Fruit fly (Drosophila melanogaster) whole organism, embryonic: Measurements from ENCODE around the gene Zdhhc8.

Source experiments
- Atf6 ChIP-seq: fragments of 200-800 bp; sonication (Bioruptor generic); IDR thresholded peaks from 2 replicates; pipeline ENCODE4 v1.3.6; 2022; ENCODE audit warnings: missing biosample characterization, missing genetic modification characterization
- CG10267 ChIP-seq: fragments of 200-800 bp; sonication (Bioruptor generic); optimal IDR thresholded peaks from 2 replicates; lab custom pipeline; 2018; ENCODE audit warnings: missing biosample characterization, mild to moderate bottlenecking, missing genetic modification characterization, moderate library complexity
- CG10321 ChIP-seq: fragments of 200-800 bp; sonication (Bioruptor generic); IDR thresholded peaks from 2 replicates; pipeline ENCODE4 v1.3.6; 2022; ENCODE audit warnings: missing biosample characterization, missing genetic modification characterization
- CG10543 ChIP-seq: fragments of 200-800 bp; sonication (Bioruptor generic); optimal IDR thresholded peaks from 3 replicates; lab custom pipeline; 2017; ENCODE audit warnings: missing biosample characterization, mild to moderate bottlenecking, missing genetic modification characterization, moderate library complexity
- CG10654 ChIP-seq: fragments of 200-800 bp; sonication (Bioruptor generic); optimal IDR thresholded peaks from 2 replicates; lab custom pipeline; 2016; ENCODE audit warnings: missing biosample characterization, missing genetic modification characterization
- CG11695 ChIP-seq: fragments of 200-800 bp; sonication (Bioruptor generic); IDR thresholded peaks from 3 replicates; pipeline ENCODE4 v1.3.6; 2022; ENCODE audit warnings: missing biosample characterization, missing genetic modification characterization
- CG14014 ChIP-seq: fragments of 200-800 bp; sonication (Bioruptor generic); IDR thresholded peaks from 2 replicates; pipeline ENCODE4 v1.3.6; 2022; ENCODE audit warnings: missing biosample characterization, missing genetic modification characterization
- CG14710 ChIP-seq: fragments of 200-800 bp; sonication (Bioruptor generic); optimal IDR thresholded peaks from 3 replicates; lab custom pipeline; 2019; ENCODE audit warnings: missing biosample characterization, mild to moderate bottlenecking, missing genetic modification characterization, moderate library complexity
- CG15073 ChIP-seq: fragments of 200-800 bp; sonication (Bioruptor generic); optimal IDR thresholded peaks from 2 replicates; lab custom pipeline; 2016; ENCODE audit warnings: missing biosample characterization, missing genetic modification characterization
- CG17612 ChIP-seq: fragments of 200-800 bp; sonication (Bioruptor generic); IDR thresholded peaks from 2 replicates; pipeline ENCODE4 v1.3.6; 2022; ENCODE audit warnings: missing biosample characterization, missing genetic modification characterization
- CG2202 ChIP-seq: fragments of 200-800 bp; sonication (Bioruptor generic); optimal IDR thresholded peaks from 2 replicates; lab custom pipeline; 2018; ENCODE audit warnings: missing biosample characterization, mild to moderate bottlenecking, missing genetic modification characterization
- CG4617 ChIP-seq: fragments of 200-800 bp; sonication (Bioruptor generic); optimal IDR thresholded peaks from 3 replicates; lab custom pipeline; 2016; ENCODE audit warnings: missing biosample characterization, missing genetic modification characterization, borderline replicate concordance
- CG4707 ChIP-seq: fragments of 200-800 bp; sonication (Bioruptor generic); optimal IDR thresholded peaks from 2 replicates; lab custom pipeline; 2018; ENCODE audit warnings: missing biosample characterization, mild to moderate bottlenecking, missing genetic modification characterization, moderate library complexity
- CG6854 ChIP-seq: fragments of 200-800 bp; sonication (Bioruptor generic); optimal IDR thresholded peaks from 3 replicates; lab custom pipeline; 2017; ENCODE audit warnings: missing biosample characterization, mild to moderate bottlenecking, missing genetic modification characterization
- CG8290 ChIP-seq, 3 experiments: fragments of 200-800 bp; sonication (Bioruptor generic); optimal IDR thresholded peaks; 2 replicates each; lab custom pipeline; 2016 to 2019; ENCODE audit warnings: missing biosample characterization in 3 of 3, missing genetic modification characterization in 3 of 3, mild to moderate bottlenecking in 2 of 3, moderate library complexity in 1 of 3
- CG8359 ChIP-seq: fragments of 200-800 bp; sonication (Bioruptor generic); optimal IDR thresholded peaks from 2 replicates; lab custom pipeline; 2017; ENCODE audit warnings: missing biosample characterization, mild to moderate bottlenecking, missing genetic modification characterization, borderline replicate concordance
- CG8944 ChIP-seq: fragments of 200-800 bp; sonication (Bioruptor generic); optimal IDR thresholded peaks from 3 replicates; lab custom pipeline; 2016; ENCODE audit warnings: missing biosample characterization, missing genetic modification characterization
- D ChIP-seq, 2 experiments: fragments of 200-800 bp in 1 of 2; fragments of >200 bp in 1 of 2; sonication (Bioruptor generic) in 1 of 2; optimal IDR thresholded peaks; 2 replicates in 1 of 2; 3 replicates in 1 of 2; lab custom pipeline; 2017; ENCODE audit warnings: mild to moderate bottlenecking in 1 of 2, missing biosample characterization in 1 of 2, missing genetic modification characterization in 1 of 2, missing genetic modification reagents in 1 of 2
- Gsc ChIP-seq: fragments of 200-800 bp; sonication (Bioruptor generic); IDR thresholded peaks from 2 replicates; pipeline ENCODE4 v1.3.6; 2022; ENCODE audit warnings: missing biosample characterization, missing genetic modification characterization
- Gug ChIP-seq: fragments of 200-800 bp; sonication (Bioruptor generic); IDR thresholded peaks from 4 replicates; pipeline ENCODE4 v1.3.6; 2022; ENCODE audit warnings: missing biosample characterization, missing genetic modification characterization
- HmgD ChIP-seq: fragments of 200-800 bp; sonication (Bioruptor generic); optimal IDR thresholded peaks from 3 replicates; lab custom pipeline; 2016; ENCODE audit warnings: missing biosample characterization, missing genetic modification characterization
- Lpt ChIP-seq: fragments of >200 bp; optimal IDR thresholded peaks from 2 replicates; lab custom pipeline; 2018; ENCODE audit warnings: missing biosample characterization, missing genetic modification characterization
- MTF-1 ChIP-seq: fragments of 200-800 bp; sonication (Bioruptor generic); optimal IDR thresholded peaks from 2 replicates; lab custom pipeline; 2018; ENCODE audit warnings: missing biosample characterization, mild to moderate bottlenecking, missing genetic modification characterization, borderline replicate concordance
- Meics ChIP-seq: fragments of 200-800 bp; sonication (Bioruptor generic); optimal IDR thresholded peaks from 2 replicates; lab custom pipeline; 2017; ENCODE audit warnings: missing biosample characterization, mild to moderate bottlenecking, missing genetic modification characterization
- NfI ChIP-seq: fragments of 200-800 bp; sonication (Bioruptor generic); optimal IDR thresholded peaks from 3 replicates; lab custom pipeline; 2018; ENCODE audit warnings: missing biosample characterization, mild to moderate bottlenecking, missing genetic modification characterization, moderate library complexity
- PHDP ChIP-seq: fragments of 200-800 bp; sonication (Bioruptor generic); optimal IDR thresholded peaks from 3 replicates; lab custom pipeline; 2018; ENCODE audit warnings: missing biosample characterization, mild to moderate bottlenecking, missing genetic modification characterization, moderate library complexity
- Ptx1 ChIP-seq: fragments of 200-800 bp; sonication (Bioruptor generic); IDR thresholded peaks from 2 replicates; pipeline ENCODE4 v1.3.6; 2022; ENCODE audit warnings: missing biosample characterization, missing genetic modification characterization
- Rfx ChIP-seq: fragments of 200-800 bp; sonication (Bioruptor generic); IDR thresholded peaks from 2 replicates; pipeline ENCODE4 v1.3.6; 2022; ENCODE audit warnings: missing biosample characterization, missing genetic modification characterization
- Ssrp ChIP-seq: fragments of 200-800 bp; sonication (Bioruptor generic); optimal IDR thresholded peaks from 2 replicates; lab custom pipeline; 2018; ENCODE audit warnings: missing biosample characterization, mild to moderate bottlenecking, missing genetic modification characterization, moderate library complexity
- Vsx1 ChIP-seq: fragments of 200-800 bp; sonication (Bioruptor generic); optimal IDR thresholded peaks from 2 replicates; lab custom pipeline; 2017; ENCODE audit warnings: missing biosample characterization, mild to moderate bottlenecking, missing genetic modification characterization, missing genetic modification reagents
- Xrp1 ChIP-seq: fragments of 200-800 bp; sonication (Bioruptor generic); IDR thresholded peaks from 2 replicates; pipeline ENCODE4 v1.3.6; 2022; ENCODE audit warnings: missing biosample characterization, missing genetic modification characterization
- aop ChIP-seq: fragments of 200-800 bp; sonication (Bioruptor generic); IDR thresholded peaks from 2 replicates; pipeline ENCODE4 v1.3.6; 2022; ENCODE audit warnings: missing biosample characterization, missing genetic modification characterization
- br ChIP-seq: fragments of >200 bp; optimal IDR thresholded peaks from 2 replicates; lab custom pipeline; 2017
- btn ChIP-seq: fragments of 200-800 bp; sonication (Bioruptor generic); optimal IDR thresholded peaks from 2 replicates; lab custom pipeline; 2016; ENCODE audit warnings: missing biosample characterization, missing genetic modification characterization
- cato ChIP-seq: fragments of 200-800 bp; sonication (Bioruptor generic); optimal IDR thresholded peaks from 2 replicates; lab custom pipeline; 2016; ENCODE audit warnings: missing biosample characterization, missing genetic modification characterization, borderline replicate concordance
- chif ChIP-seq, 2 experiments: fragments of 200-800 bp; sonication (Bioruptor generic); optimal IDR thresholded peaks; 3 replicates each; lab custom pipeline; 2016; ENCODE audit warnings: missing biosample characterization in 2 of 2, missing genetic modification characterization in 2 of 2
- chn ChIP-seq: fragments of 200-800 bp; sonication (Bioruptor generic); optimal IDR thresholded peaks from 2 replicates; lab custom pipeline; 2016; ENCODE audit warnings: missing biosample characterization, missing genetic modification characterization
- cwo ChIP-seq: fragments of 200-800 bp; sonication (Bioruptor generic); optimal IDR thresholded peaks from 3 replicates; lab custom pipeline; 2017; ENCODE audit warnings: missing biosample characterization, missing genetic modification characterization, mild to moderate bottlenecking, moderate library complexity, missing genetic modification reagents
- klu ChIP-seq: fragments of 200-800 bp; sonication (Bioruptor generic); IDR thresholded peaks from 2 replicates; pipeline ENCODE4 v1.3.6; 2022; ENCODE audit warnings: missing biosample characterization, missing genetic modification characterization
- lab ChIP-seq: fragments of 200-800 bp; sonication (Bioruptor generic); optimal IDR thresholded peaks from 3 replicates; lab custom pipeline; 2017; ENCODE audit warnings: missing biosample characterization, missing genetic modification characterization, mild to moderate bottlenecking, moderate library complexity, missing genetic modification reagents
- nmo ChIP-seq: fragments of 200-800 bp; sonication (Bioruptor generic); optimal IDR thresholded peaks from 2 replicates; lab custom pipeline; 2018; ENCODE audit warnings: missing biosample characterization, mild to moderate bottlenecking, missing genetic modification characterization, moderate library complexity
- nom ChIP-seq: fragments of 200-800 bp; sonication (Bioruptor generic); optimal IDR thresholded peaks from 2 replicates; lab custom pipeline; 2017; ENCODE audit warnings: missing biosample characterization, missing genetic modification characterization, mild to moderate bottlenecking, moderate library complexity, missing genetic modification reagents
- pros ChIP-seq: fragments of 200-800 bp; sonication (Bioruptor generic); optimal IDR thresholded peaks from 3 replicates; lab custom pipeline; 2019; ENCODE audit warnings: missing biosample characterization, mild to moderate bottlenecking, missing genetic modification characterization, moderate library complexity
- sc ChIP-seq, 3 experiments: fragments of >200 bp in 2 of 3; fragments of 200-800 bp in 1 of 3; sonication (Bioruptor generic) in 1 of 3; optimal IDR thresholded peaks; 2 replicates in 2 of 3; 3 replicates in 1 of 3; lab custom pipeline; 2017; ENCODE audit warnings: mild to moderate bottlenecking in 1 of 3, missing biosample characterization in 1 of 3, missing genetic modification characterization in 1 of 3, missing genetic modification reagents in 1 of 3
- sisA ChIP-seq: fragments of 200-800 bp; sonication (Bioruptor generic); IDR thresholded peaks from 2 replicates; pipeline ENCODE4 v1.3.6; 2022; ENCODE audit warnings: missing biosample characterization, missing genetic modification characterization
- toy ChIP-seq: fragments of 200-800 bp; sonication (Bioruptor generic); IDR thresholded peaks from 2 replicates; pipeline ENCODE4 v1.3.6; 2022; ENCODE audit warnings: missing biosample characterization, missing genetic modification characterization
- tx ChIP-seq: fragments of 200-800 bp; sonication (Bioruptor generic); optimal IDR thresholded peaks from 2 replicates; lab custom pipeline; 2016; ENCODE audit warnings: missing biosample characterization, missing genetic modification characterization
- vnd ChIP-seq: fragments of 200-800 bp; sonication (Bioruptor generic); IDR thresholded peaks from 3 replicates; pipeline ENCODE4 v1.3.6; 2022; ENCODE audit warnings: missing biosample characterization, missing genetic modification characterization; ENCODE audit not compliant: partially characterized antibody
- wdn ChIP-seq: fragments of 200-800 bp; sonication (Bioruptor generic); IDR thresholded peaks from 2 replicates; pipeline ENCODE4 v1.3.6; 2022; ENCODE audit warnings: missing biosample characterization, missing genetic modification characterization

Zdhhc8 gene

DNA sequence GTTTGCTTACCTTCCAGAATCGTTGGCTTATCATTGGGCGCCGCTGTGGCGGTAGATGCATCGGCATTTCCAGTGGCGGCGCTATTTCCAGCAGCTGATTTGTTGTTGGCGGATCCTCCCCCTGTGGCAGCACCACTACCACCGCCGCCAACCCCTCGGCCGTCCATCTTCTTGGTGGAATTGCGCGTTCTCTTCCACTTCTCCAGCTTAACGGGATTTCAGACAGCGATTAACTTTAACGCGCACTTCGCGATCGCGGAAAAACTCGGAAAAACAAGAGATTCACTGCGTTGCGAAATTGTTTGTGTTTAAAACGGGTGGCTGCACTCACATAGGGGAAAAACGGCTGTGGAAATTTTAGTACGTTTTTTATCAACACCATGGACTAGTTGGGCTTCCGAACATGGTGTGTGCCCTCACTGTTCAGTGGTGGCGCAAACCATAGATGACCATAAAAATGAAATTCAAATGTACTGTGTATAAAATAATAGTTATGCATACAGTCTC is 73.2 kb downstream of the Zdhhc8 start, which contains the start of gene c11.1 (continued):
- no peak for TF ChIP-seq wdn (GFP tag; lab: Robert Waterston, UW)
- TF ChIP-seq CG8359: no peak
- TF ChIP-seq chif (GFP tag; optimal IDR thresholded peaks at IDR 0.05; lab: Kevin White, UChicago): no peak
- TF ChIP-seq Vsx1: no peak
- peak; percentile 50 for TF ChIP-seq CG8290 (GFP tag; optimal IDR thresholded peaks at IDR 0.05; lab: Kevin White, UChicago)
- no peak for TF ChIP-seq CG8290 (tag; optimal IDR thresholded peaks at IDR 0.05; lab: Kevin White, UChicago)
- TF ChIP-seq klu (GFP tag; lab: Robert Waterston, UW): no peak
- no peak for TF ChIP-seq cwo (GFP tag; lab: Kevin White, UChicago)
- TF ChIP-seq Rfx (GFP tag; lab: Robert Waterston, UW): peak; percentile 38; the same call in 1 of the 2 replicates
- no peak for TF ChIP-seq vnd (GFP tag; lab: Robert Waterston, UW)
- no peak for TF ChIP-seq CG10654 (GFP tag; lab: Kevin White, UChicago)
- no peak for TF ChIP-seq lab (GFP tag; lab: Kevin White, UChicago)
- no peak for TF ChIP-seq btn
- no peak for TF ChIP-seq PHDP (tag; lab: Kevin White, UChicago)
- no peak for TF ChIP-seq CG2202 (tag; lab: Kevin White, UChicago)
- TF ChIP-seq CG6854 (GFP tag; lab: Kevin White, UChicago): no peak
- TF ChIP-seq Xrp1: no peak
- no peak for TF ChIP-seq CG10321 (GFP tag; lab: Robert Waterston, UW)
- peak; percentile 28 for TF ChIP-seq nom (GFP tag; lab: Kevin White, UChicago)
- TF ChIP-seq Gug (GFP tag; lab: Robert Waterston, UW): no peak
- TF ChIP-seq Atf6 (GFP tag; lab: Robert Waterston, UW): no peak
- no peak for TF ChIP-seq Ssrp
- no peak for TF ChIP-seq sc (optimal IDR thresholded peaks at IDR 0.05; lab: Kevin White, UChicago)
- TF ChIP-seq sc (GFP tag; optimal IDR thresholded peaks at IDR 0.05; lab: Kevin White, UChicago): no peak
- no peak for TF ChIP-seq D (optimal IDR thresholded peaks at IDR 0.05; lab: Kevin White, UChicago)
- no peak for TF ChIP-seq D (GFP tag; optimal IDR thresholded peaks at IDR 0.05; lab: Kevin White, UChicago)
- no peak for TF ChIP-seq NfI (GFP tag; lab: Kevin White, UChicago)
- TF ChIP-seq aop (GFP tag; lab: Robert Waterston, UW): no peak
- no peak for TF ChIP-seq CG8944 (GFP tag; lab: Kevin White, UChicago)
- peak; percentile 45 for TF ChIP-seq CG4617
- TF ChIP-seq cato (GFP tag; lab: Kevin White, UChicago): no peak
- TF ChIP-seq Ptx1 (GFP tag; lab: Robert Waterston, UW): no peak
- TF ChIP-seq nmo: peak; percentile 30
- TF ChIP-seq HmgD (GFP tag; lab: Kevin White, UChicago): peak; percentile 49
- peak; percentile 1 for TF ChIP-seq CG10543 (GFP tag; lab: Kevin White, UChicago)
- TF ChIP-seq toy (GFP tag; lab: Robert Waterston, UW): no peak
- TF ChIP-seq Lpt (GFP tag; lab: Kevin White, UChicago): no peak
- TF ChIP-seq Meics (GFP tag; lab: Kevin White, UChicago): no peak
- peak; percentile 38 for TF ChIP-seq CG14710 (tag; lab: Kevin White, UChicago)
- no peak for TF ChIP-seq Gsc (GFP tag; lab: Robert Waterston, UW)
- no peak for TF ChIP-seq tx
- no peak for TF ChIP-seq CG14014 (GFP tag; lab: Robert Waterston, UW)
- TF ChIP-seq sisA (GFP tag; lab: Robert Waterston, UW): no peak
- peak; percentile 31 for TF ChIP-seq chn (GFP tag; lab: Kevin White, UChicago)
- no peak for TF ChIP-seq CG17612 (GFP tag; lab: Robert Waterston, UW)
- no peak for TF ChIP-seq CG11695 (GFP tag; lab: Robert Waterston, UW)
- no peak for TF ChIP-seq MTF-1 (GFP tag; lab: Kevin White, UChicago)
- TF ChIP-seq pros (GFP tag; lab: Kevin White, UChicago): no peak
- TF ChIP-seq br (lab: Kevin White, UChicago): no peak
- peak; percentile 4 for TF ChIP-seq CG10267 (tag; lab: Kevin White, UChicago)
- TF ChIP-seq CG15073: no peak
- no peak for TF ChIP-seq CG4707
